Fruit fly (Drosophila melanogaster): ENCODE measurements around the gene Ubx.

The Ubx gene

dm6 chr3R:16717961-16718360, 16.3 kb downstream of the Ubx start (continued):
- 0 out of 2 replicates have a peak, but pooled peaks have one; percentile 28 for TF ChIP-seq E2f1 (GFP tag; IDR thresholded peaks at IDR 0.05)
- TF ChIP-seq CG5245 (GFP tag; optimal IDR thresholded peaks at IDR 0.05) = peak; percentile 17
- no peak for TF ChIP-seq CG17912 (GFP tag; optimal IDR thresholded peaks at IDR 0.05)
- TF ChIP-seq CG31388 (GFP tag; optimal IDR thresholded peaks at IDR 0.05) = no peak
- peak; percentile 34; the same call in 1 of the 2 replicates for TF ChIP-seq sim (GFP tag; IDR thresholded peaks at IDR 0.05)
- TF ChIP-seq CG17361 (GFP tag; IDR thresholded peaks at IDR 0.05) = 0 out of 3 replicates have a peak, but pooled peaks have one; percentile 14
- TF ChIP-seq ci (GFP tag; IDR thresholded peaks at IDR 0.05) = 0 out of 3 replicates have a peak, but pooled peaks have one; percentile 51
- TF ChIP-seq aop (GFP tag; IDR thresholded peaks at IDR 0.05) = no peak
- TF ChIP-seq Mes4 (GFP tag; optimal IDR thresholded peaks at IDR 0.05) = no peak
- TF ChIP-seq Atf-2 (GFP tag; optimal IDR thresholded peaks at IDR 0.05) = no peak
- TF ChIP-seq CG12391 (tag; optimal IDR thresholded peaks at IDR 0.05) = peak; percentile 17
- TF ChIP-seq CG7987 (GFP tag; optimal IDR thresholded peaks at IDR 0.05) = no peak
- 0 out of 3 replicates have a peak, but pooled peaks have one; percentile 7 for TF ChIP-seq Optix (GFP tag; IDR thresholded peaks at IDR 0.05)
- no peak for TF ChIP-seq CG1792 (GFP tag; optimal IDR thresholded peaks at IDR 0.05)
- TF ChIP-seq CG12071 (GFP tag; optimal IDR thresholded peaks at IDR 0.05) = no peak
- TF ChIP-seq twi (tag; optimal IDR thresholded peaks at IDR 0.05) = no peak
- peak; percentile 59 for TF ChIP-seq Ets65A (GFP tag)
- peak; percentile 1 for TF ChIP-seq CG18476 (GFP tag; optimal IDR thresholded peaks at IDR 0.05)
- TF ChIP-seq ab (GFP tag; optimal IDR thresholded peaks at IDR 0.05) = no peak
- TF ChIP-seq CG10462 (GFP tag; optimal IDR thresholded peaks at IDR 0.05) = no peak
- no peak for TF ChIP-seq MESR4 (GFP tag; optimal IDR thresholded peaks at IDR 0.05)
- TF ChIP-seq CG10959 (GFP tag; IDR thresholded peaks at IDR 0.05) = peak; percentile 62; the same call in 1 of the 2 replicates
- TF ChIP-seq CG17328 (GFP tag; IDR thresholded peaks at IDR 0.05) = peak; percentile 58
- no peak for TF ChIP-seq CG15011 (GFP tag; optimal IDR thresholded peaks at IDR 0.05)
- TF ChIP-seq CG13287 (GFP tag; IDR thresholded peaks at IDR 0.05; ENCODE audit: partially characterized antibody) = no peak
- no peak for TF ChIP-seq her (GFP tag; optimal IDR thresholded peaks at IDR 0.05)
- no peak for TF ChIP-seq YL-1 (GFP tag; optimal IDR thresholded peaks at IDR 0.05)
- TF ChIP-seq Lpt (GFP tag; optimal IDR thresholded peaks at IDR 0.05) = no peak
- no peak for TF ChIP-seq sr (GFP tag; IDR thresholded peaks at IDR 0.05)
- no peak for TF ChIP-seq CG12236 (GFP tag; optimal IDR thresholded peaks at IDR 0.05)
- 0 out of 2 replicates have a peak, but pooled peaks have one; percentile 12 for TF ChIP-seq CG4360 (GFP tag; IDR thresholded peaks at IDR 0.05)
- TF ChIP-seq CG13894 (tag; optimal IDR thresholded peaks at IDR 0.05) = no peak
- peak; percentile 54 for TF ChIP-seq row (GFP tag; IDR thresholded peaks at IDR 0.05)

- TF ChIP-seq mld (GFP tag; IDR thresholded peaks at IDR 0.05; ENCODE audit: partially characterized antibody) (peak; percentile 90), pzg (GFP tag; optimal IDR thresholded peaks at IDR 0.05) (no peak), CG14050 (GFP tag; IDR thresholded peaks at IDR 0.05) (no peak), CG10274 (GFP tag; optimal IDR thresholded peaks at IDR 0.05) (no peak), sisA (GFP tag; IDR thresholded peaks at IDR 0.05) (no peak), sna (GFP tag; IDR thresholded peaks at IDR 0.05; ENCODE audit: partially characterized antibody) (no peak), bbx (GFP tag; IDR thresholded peaks at IDR 0.05; ENCODE audit: partially characterized antibody) (peak; percentile 94), CG30020 (tag; optimal IDR thresholded peaks at IDR 0.05) (no peak), Nf-YB (GFP tag; optimal IDR thresholded peaks at IDR 0.05) (peak; percentile 84), ro (GFP tag; IDR thresholded peaks at IDR 0.05) (no peak), dati (GFP tag; IDR thresholded peaks at IDR 0.05) (no peak), bsh (GFP tag; optimal IDR thresholded peaks at IDR 0.05) (no peak), Med (GFP tag) (peak; percentile 42), Dll (GFP tag; IDR thresholded peaks at IDR 0.05; ENCODE audit: partially characterized antibody) (no peak), Oaz (GFP tag; IDR thresholded peaks at IDR 0.05) (no peak), sd (tag; optimal IDR thresholded peaks at IDR 0.05) (peak; percentile 94), crol (GFP tag; IDR thresholded peaks at IDR 0.05) (peak; percentile 43; the same call in 1 of the 2 replicates), pan (optimal IDR thresholded peaks at IDR 0.05) (no peak), pan (GFP tag; optimal IDR thresholded peaks at IDR 0.05 in 1 of 2, IDR thresholded peaks at IDR 0.05 in 1 of 2) (no peak), CG42726 (GFP tag; IDR thresholded peaks at IDR 0.05; ENCODE audit: partially characterized antibody) (peak; percentile 77; the same call in 1 of the 2 replicates)
These were observed 18.6 kb downstream of the Ubx start for dm6 chr3R:16715594-16715993.

Measured in whole organism, embryonic.